Fruit fly (Drosophila melanogaster) S2 (cell line): Measurements from ENCODE around the gene RpS13.

Experiments
- CG8478 ChIP-seq: fragments of >200 bp; optimal IDR thresholded peaks from 2 replicates; lab custom pipeline; 2018
- CTCF ChIP-seq, 2 experiments: fragments of >200 bp; optimal IDR thresholded peaks; 2 replicates each; lab custom pipeline; 2018

Gene RpS13

DNA sequence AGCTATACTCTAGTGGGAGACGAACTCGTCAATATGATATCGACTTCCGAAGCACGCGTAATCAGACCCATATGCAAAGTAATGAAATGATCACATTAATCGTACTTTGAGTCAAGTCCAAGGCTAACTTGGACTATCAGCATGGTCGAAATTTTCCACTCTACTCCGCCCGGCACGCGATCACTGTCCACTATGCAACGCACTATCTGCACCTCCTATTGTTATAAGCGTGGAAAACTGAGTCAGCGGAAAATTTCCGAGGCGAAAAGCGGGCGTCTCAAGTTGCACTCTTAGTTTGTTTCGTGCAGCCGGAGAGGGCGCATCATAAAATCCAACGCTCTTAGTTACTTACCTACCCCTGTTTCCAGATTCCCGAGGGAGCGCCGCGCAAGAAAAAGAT is 21.4 kb upstream of the RpS13 start:
- no peak for TF ChIP-seq CTCF (optimal IDR thresholded peaks at IDR 0.05; lab: Kevin White, UChicago)
- TF ChIP-seq CG8478 (lab: Kevin White, UChicago): no peak

DNA sequence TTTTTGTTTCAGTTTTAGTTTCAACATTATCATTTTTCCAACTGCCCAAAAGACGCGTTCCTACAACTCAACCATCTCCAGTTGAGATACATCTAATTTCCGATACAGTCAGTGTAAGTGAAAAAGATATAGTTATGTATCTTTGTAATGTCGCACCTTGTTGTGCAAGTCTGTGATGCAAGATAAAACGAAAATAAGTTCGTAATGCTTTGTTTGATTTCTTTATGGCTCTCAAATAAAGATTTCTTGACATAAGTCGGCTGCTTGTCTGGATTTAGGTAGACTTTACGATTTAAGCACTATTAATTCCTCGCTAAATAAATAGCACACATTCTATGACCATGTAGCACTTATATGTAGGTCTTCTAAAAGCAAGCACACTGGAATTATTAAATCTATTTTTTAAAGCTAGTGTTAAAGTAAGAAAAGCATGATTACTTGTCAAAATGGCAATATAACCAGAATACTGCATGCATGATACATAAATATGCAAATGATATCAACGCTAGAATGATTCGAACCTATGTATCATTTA is 20.6 kb upstream of the RpS13 start:
- TF ChIP-seq CG8478 (lab: Kevin White, UChicago) (no peak), CTCF (optimal IDR thresholded peaks at IDR 0.05; lab: Kevin White, UChicago) (no peak)

DNA sequence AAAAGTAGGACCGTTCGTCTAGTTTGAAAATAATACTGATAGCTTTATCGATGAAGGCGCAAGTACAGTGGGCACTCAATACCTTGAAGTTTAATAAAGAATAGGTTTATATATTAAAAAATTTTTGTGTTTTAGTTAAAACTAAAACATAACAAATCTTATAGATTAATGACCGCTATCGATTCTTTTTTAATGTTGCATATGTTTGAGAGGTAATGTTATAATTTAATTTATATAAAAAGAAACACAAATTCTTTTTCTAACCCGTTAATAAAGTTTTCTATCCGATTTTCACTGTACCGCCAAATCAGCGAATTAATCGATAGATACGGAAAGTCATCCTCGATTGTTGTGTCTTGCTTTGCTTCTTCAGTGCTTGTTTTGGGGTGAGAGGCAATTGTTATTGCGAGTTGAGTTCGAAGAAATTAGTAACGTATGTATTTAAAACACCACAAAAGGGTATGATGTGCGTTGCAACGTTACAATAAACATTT is 19.7 kb upstream of the RpS13 start, which contains the start of the genes Dad1 and CG13384:
Gene Dad1, minus strand, starts transcription at position 30 of the 494 bp plus-strand sequence.
Gene CG13384, plus strand, starts transcription at position 348 of the 494 bp plus-strand sequence.
- TF ChIP-seq CTCF (optimal IDR thresholded peaks at IDR 0.05; lab: Kevin White, UChicago) (no peak), CG8478 (lab: Kevin White, UChicago) (no peak)

DNA sequence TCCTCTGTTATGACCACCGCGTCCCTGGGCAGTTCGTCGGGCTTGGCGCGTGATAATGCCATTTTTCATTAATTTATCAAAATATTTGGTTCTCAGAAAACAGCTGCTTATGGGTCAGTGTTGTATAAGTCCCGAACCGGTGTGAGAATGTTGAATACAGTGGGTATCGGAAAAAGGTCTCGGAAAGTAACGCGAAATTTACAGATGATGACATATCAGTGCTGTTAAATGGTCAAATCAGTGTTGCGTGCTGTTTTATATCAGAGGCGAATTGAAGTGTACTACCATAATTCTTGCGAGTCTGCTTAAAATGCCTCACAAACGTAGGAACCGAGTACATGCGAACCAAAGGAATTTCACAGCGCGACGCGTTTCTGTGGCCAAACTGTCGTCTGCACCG is 18.2 kb upstream of the RpS13 start, which contains the start of the genes CG13392 and Rcd4:
Gene CG13392, minus strand, starts transcription at position 162 of the 400 bp plus-strand sequence.
Gene Rcd4, plus strand, starts transcription at position 216 of the 400 bp plus-strand sequence.
- no peak for TF ChIP-seq CG8478 (lab: Kevin White, UChicago)
- TF ChIP-seq CTCF (optimal IDR thresholded peaks at IDR 0.05; lab: Kevin White, UChicago): no peak

DNA sequence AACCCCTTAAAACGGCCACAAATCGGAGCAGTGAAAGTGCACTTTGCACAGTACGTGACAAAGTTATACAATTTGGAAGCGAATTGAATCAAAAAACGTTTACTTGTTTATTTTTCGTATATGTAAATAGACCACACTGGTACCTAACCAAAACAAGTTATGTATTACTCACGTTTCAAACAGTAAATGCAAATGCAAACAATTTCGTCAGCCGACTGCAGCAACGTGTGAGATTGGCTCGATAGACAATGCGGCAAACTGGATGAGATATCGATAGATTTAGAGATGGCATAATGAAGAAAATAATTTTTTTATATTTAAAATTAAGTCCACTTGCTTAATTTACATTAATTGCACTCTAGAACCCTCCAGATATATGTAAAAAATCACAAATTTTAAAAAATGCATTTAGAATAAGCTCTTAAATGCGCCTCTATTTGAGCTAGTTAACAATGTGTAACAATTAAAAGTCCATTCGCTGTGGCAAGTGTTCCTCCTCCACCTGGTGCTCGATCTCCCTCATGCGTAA is 17.1 kb upstream of the RpS13 start, which contains the start of gene AlaRS:
Gene AlaRS, minus strand, starts transcription at position 257 of the 529 bp plus-strand sequence.
- TF ChIP-seq CG8478 (lab: Kevin White, UChicago) (no peak), CTCF (optimal IDR thresholded peaks at IDR 0.05; lab: Kevin White, UChicago) (no peak)

DNA sequence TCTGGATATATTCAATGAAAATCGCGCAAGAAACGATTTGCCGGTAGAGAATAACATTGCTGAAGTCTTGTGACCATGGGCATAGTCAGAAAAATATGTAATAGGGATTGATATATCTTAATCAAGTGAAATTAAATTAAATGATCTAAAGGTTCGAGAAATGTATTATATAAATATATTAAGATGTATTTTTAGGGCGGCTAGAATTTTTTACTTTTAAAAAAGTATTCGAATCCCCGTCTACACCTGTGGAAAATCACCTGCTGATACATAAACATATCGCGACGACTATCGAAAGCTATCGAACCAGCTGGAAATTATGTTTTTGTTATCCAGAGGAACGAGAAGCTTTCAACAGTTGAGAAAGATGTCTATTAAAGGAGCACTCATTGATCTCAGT is 12.3 kb upstream of the RpS13 start, which contains the start of the genes CG13390 and CG17294:
Gene CG13390, minus strand, starts transcription at position 81 of the 400 bp plus-strand sequence.
Gene CG17294, plus strand, starts transcription at position 319 of the 400 bp plus-strand sequence.
- no peak for TF ChIP-seq CTCF (optimal IDR thresholded peaks at IDR 0.05; lab: Kevin White, UChicago)
- TF ChIP-seq CG8478 (lab: Kevin White, UChicago): no peak

DNA sequence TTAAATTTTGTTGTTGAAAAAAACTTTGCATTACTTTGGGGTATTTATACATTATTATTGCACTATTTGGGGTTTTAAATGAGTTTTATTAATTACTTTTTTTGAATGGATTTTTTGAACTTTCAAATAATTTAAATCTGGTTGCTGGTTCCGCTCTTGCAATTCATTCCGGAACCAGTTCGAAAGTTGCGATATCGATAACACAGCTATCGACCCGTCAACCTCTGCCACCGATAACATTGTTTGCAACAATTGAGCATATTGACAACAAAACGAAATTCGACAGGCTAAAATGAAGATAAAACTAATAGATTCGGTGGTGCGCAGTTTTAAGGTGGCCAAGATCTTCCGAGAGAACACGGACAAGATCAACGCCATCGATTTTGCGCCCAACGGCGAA is 9.8 kb upstream of the RpS13 start, which contains the start of gene Wdr82:
Gene Wdr82, plus strand, starts transcription at position 227 of the 400 bp plus-strand sequence.
- TF ChIP-seq CG8478 (lab: Kevin White, UChicago) (no peak), CTCF (optimal IDR thresholded peaks at IDR 0.05; lab: Kevin White, UChicago) (no peak)

DNA sequence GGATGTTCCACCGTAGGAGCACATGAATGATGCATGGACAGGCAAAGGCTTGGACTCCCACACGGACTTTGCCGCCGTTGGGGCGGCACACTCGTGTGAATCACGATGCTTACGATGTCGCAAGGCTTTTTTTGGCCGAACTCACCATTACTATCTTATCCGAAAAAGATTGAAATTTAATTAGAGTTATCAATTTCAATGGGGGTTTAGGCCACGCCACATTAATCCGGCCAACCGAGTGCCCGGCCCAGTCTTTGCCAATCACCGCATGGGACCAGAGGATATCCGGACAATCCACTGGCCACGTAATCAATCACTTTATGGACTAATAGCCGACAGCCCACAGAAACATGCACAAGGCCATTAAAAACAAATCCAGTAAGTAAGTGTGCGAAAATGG is 7.8 kb upstream of the RpS13 start:
- TF ChIP-seq CG8478 (lab: Kevin White, UChicago) (no peak), CTCF (optimal IDR thresholded peaks at IDR 0.05; lab: Kevin White, UChicago) (no peak)

DNA sequence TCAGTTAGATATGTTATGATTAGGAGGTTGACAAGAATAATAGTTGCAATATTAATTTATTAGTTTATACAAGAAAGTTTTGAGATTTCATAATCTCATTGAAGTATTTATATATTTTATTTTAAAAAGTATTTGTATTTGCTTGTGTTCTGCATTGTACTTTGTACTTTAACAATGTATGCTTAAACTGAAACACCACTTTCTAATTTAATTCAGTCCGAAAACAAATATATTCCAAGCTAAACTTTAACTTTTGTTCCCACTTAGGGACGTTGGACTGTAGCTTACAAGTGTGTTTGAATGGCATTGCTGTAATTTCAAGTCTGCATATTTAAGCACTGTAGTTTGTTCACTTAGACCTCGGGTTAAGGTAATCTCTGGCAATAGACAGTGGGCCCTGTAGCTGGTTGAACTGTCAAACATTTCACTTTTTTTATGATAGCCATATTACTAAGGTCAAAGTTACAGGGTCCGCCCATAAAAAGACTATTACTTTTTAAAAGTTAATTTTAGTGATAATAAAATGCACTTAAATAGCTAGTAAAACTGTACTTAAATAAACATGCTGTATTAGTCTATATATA is 7.0 kb upstream of the RpS13 start:
- TF ChIP-seq CTCF (optimal IDR thresholded peaks at IDR 0.05; lab: Kevin White, UChicago) (no peak), CG8478 (lab: Kevin White, UChicago) (no peak)

DNA sequence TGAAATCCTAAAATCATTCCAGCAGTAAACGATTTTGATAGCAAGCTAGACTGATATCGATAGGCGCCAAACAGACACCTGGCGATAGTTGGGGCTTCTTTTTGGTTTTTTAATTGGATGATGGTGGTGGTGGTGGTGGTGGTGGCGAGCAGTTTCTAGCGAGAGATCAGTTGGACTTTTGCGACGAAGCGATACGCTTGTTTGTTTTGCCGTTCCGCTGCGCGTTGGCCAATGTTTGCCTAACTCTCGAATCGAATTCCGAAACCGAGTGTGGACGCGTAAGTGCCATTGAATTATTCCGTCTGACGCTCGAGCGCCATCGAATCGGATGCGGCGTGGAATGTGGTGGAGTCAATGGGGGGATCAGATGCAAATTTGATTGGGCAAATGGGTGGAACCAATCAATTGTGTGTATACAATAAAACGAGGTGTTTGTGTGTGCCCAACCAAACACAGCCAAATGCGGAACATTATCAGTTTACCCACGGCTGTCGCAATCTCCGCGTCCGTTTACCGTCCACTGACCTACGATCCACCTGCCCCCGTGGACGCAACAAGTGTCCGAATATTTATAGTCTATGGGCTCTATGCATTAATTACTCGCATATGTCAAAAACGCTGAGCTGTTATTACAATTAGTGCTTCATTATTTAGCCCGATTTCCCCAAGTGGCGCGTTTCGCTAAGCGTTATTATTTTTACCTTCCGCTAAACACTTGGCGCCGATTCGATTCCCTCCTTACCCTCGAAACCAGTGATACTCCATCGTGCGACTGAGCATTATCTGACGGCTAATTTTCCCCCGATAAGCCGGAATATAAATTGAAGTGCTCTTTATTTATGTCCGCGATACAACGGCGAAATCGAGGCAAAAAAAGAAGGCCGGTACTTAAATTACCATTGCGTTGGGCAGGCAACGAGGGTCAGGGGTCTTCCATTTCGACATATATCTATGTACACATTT is 6.2 kb upstream of the RpS13 start, which contains the start of gene CG17292:
Gene CG17292, plus strand, starts transcription at position 91 of the 963 bp plus-strand sequence.
- TF ChIP-seq CG8478 (lab: Kevin White, UChicago) (no peak), CTCF (optimal IDR thresholded peaks at IDR 0.05; lab: Kevin White, UChicago) (no peak)

DNA sequence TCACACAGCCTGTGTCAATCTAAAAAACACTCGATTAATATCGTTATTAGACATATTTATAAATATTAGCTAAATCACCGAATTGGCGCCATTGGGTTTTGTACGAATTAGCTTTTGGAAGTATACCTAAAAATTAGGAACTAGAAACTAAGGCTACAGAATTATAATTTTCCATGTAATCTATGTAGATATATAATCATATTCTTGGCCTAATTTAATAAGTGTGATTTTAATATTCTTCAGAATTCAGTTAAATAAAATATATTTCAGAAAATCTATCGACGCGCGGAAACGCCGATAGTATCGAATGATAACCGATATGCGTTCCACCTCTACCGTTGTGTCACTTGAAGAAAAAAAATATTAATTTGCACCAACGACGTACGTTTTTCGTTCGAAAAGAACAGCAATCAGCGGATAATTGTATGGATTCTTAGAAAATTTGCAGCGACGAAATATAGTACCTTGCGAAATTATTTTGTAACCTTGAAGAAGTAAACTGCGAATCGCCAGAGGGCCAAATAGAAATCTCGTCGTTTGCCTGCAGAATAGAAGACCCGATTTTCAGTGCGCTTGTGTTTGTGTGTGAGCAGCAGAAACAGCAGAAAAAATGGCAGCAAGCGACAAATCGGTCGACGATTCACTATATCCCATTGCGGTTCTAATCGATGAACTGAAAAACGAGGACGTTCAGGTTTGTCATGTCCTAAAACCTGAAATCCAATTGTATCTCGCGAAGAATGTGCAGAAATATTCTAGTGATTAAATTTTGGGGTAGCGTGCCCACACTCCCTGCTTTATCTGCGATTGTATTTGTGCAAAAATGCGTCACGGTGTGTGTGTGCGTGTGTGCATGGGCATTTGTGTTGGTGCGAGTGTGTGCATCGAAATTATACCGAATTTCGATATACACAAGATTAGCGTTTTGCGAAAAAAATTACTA is 1.5 kb upstream of the RpS13 start, which contains the start of gene Pp2A-29B:
Gene Pp2A-29B, plus strand, starts transcription at position 338 of the 943 bp plus-strand sequence.
- TF ChIP-seq CTCF (optimal IDR thresholded peaks at IDR 0.05; lab: Kevin White, UChicago) (no peak), CG8478 (lab: Kevin White, UChicago) (no peak)

DNA sequence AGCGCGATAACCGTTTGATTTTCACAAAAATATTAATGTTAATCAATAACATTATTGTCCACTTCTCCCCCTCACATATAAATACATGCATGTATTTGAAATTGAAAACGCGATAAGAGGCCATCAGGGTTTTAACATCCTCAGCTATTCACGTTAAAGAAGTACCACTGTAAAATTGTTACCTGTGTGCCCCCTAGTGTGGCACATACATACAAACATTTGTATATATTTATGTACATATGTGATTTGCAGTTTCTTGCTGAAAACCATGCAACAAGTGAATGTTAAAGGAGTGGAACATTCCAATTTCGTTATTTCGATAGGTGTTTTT is 1.5 kb downstream of the RpS13 start:
- no peak for TF ChIP-seq CTCF (optimal IDR thresholded peaks at IDR 0.05; lab: Kevin White, UChicago)
- TF ChIP-seq CG8478 (lab: Kevin White, UChicago): no peak
